Worm (Caenorhabditis elegans): ENCODE measurements around the gene F57E7.4.

Gene F57E7.4

DNA sequence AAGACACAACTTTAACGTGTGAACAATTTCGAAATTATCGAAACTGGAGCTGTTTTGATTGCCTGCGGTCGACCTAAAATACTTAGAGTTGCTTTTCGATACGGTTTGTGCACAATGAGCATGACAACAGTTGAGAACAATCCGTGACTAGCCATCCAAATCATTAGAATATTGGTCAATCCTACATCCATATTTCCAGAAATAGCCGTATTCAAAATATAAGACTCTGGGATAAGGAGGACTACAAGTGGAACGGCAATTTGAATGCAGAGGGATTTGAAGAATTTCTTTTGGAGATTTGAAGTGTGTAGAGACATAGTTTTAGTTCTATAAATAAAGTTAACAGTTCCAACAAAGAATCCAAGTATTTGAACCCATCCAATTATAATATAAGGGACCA is 21.4 kb downstream of the F57E7.4 start:
- TF ChIP-seq ham-2 (GFP tag; optimal IDR thresholded peaks at IDR 0.05) (no peak), sem-2 (GFP tag; optimal IDR thresholded peaks at IDR 0.05) (no peak), sptf-1 (tag; optimal IDR thresholded peaks at IDR 0.05) (no peak), blmp-1 (tag; optimal IDR thresholded peaks at IDR 0.05) (no peak), nhr-12 (tag; optimal IDR thresholded peaks at IDR 0.05) (no peak), zip-8 (tag; optimal IDR thresholded peaks at IDR 0.05) (no peak), lin-32 (GFP tag; optimal IDR thresholded peaks at IDR 0.05) (no peak), nhr-76 (tag; optimal IDR thresholded peaks at IDR 0.05) (no peak), ceh-43 (GFP tag; optimal IDR thresholded peaks at IDR 0.05) (no peak), drap-1 (GFP tag; optimal IDR thresholded peaks at IDR 0.05) (no peak), hlh-1 (tag; optimal IDR thresholded peaks at IDR 0.05) (no peak), nhr-237 (tag; optimal IDR thresholded peaks at IDR 0.05) (no peak), cnd-1 (tag; optimal IDR thresholded peaks at IDR 0.05) (no peak), ces-1 (GFP tag; optimal IDR thresholded peaks at IDR 0.05) (no peak), flh-1 (GFP tag; optimal IDR thresholded peaks at IDR 0.05) (no peak), pha-4 (tag; optimal IDR thresholded peaks at IDR 0.05) (no peak), unc-62 (GFP tag; optimal IDR thresholded peaks at IDR 0.05) (no peak)

DNA sequence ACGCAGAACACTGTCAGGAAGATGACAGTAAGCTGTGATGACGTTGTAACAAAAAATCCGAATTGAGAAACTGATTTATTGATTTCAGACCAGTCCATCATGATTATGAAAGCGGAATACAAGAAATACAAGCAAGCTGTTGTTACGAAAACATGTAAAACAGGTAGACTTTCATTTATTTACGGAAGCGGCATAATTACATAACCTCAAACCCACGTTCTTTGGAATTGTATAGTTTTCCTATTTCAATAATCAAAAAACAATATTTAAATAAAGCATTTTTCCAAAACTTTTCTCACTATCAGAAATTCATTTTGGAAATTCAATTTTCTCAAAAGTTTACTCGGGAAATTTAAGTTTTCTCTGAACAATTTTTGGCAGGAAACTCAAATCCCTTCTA is 22.1 kb downstream of the F57E7.4 start, which contains the start of gene str-15:
Gene str-15, minus strand, starts transcription at position 101 of the 400 bp plus-strand sequence.
- TF ChIP-seq unc-39 (tag; optimal IDR thresholded peaks at IDR 0.05) (no peak), nhr-2 (tag; optimal IDR thresholded peaks at IDR 0.05) (no peak), unc-120 (tag; optimal IDR thresholded peaks at IDR 0.05; ENCODE audit: poor library complexity, severe bottlenecking) (no peak), nhr-12 (tag; optimal IDR thresholded peaks at IDR 0.05) (no peak), hlh-1 (tag; optimal IDR thresholded peaks at IDR 0.05) (no peak), sem-2 (GFP tag; optimal IDR thresholded peaks at IDR 0.05) (no peak), ceh-83 (GFP tag; optimal IDR thresholded peaks at IDR 0.05) (no peak), mab-5 (tag; optimal IDR thresholded peaks at IDR 0.05) (no peak), ham-2 (GFP tag; optimal IDR thresholded peaks at IDR 0.05) (no peak), ceh-39 (tag; optimal IDR thresholded peaks at IDR 0.05) (no peak), elt-1 (tag; optimal IDR thresholded peaks at IDR 0.05; ENCODE audit: borderline replicate concordance, insufficient read depth) (no peak), tbx-8 (GFP tag; optimal IDR thresholded peaks at IDR 0.05) (no peak), nhr-28 (tag; optimal IDR thresholded peaks at IDR 0.05) (no peak), ceh-43 (GFP tag; optimal IDR thresholded peaks at IDR 0.05) (no peak), blmp-1 (tag; optimal IDR thresholded peaks at IDR 0.05) (no peak), sptf-1 (tag; optimal IDR thresholded peaks at IDR 0.05) (no peak), cnd-1 (tag; optimal IDR thresholded peaks at IDR 0.05) (no peak), mep-1 (tag; optimal IDR thresholded peaks at IDR 0.05) (no peak), nhr-237 (tag; optimal IDR thresholded peaks at IDR 0.05) (no peak)

DNA sequence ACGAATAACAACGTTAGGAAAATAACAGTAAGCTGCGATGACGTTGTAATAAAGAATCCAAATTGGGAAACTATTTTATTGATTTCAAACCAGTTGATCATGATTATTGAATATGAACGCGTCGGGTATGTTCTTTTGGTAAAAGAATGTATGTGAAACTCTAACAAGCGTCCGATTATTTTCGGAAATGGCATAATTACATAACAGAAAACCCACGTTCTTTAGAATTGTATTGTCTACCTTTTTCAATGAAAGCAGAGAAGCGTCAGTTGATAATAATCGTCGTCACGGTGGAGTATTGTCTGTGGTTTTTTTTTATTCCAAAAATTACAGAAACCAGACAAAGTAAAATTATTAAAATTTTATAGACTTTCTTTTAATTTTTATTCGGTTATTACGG is 25.8 kb downstream of the F57E7.4 start, which contains the start of gene str-14:
Gene str-14, minus strand, starts transcription at position 101 of the 400 bp plus-strand sequence.
- TF ChIP-seq drap-1 (GFP tag; optimal IDR thresholded peaks at IDR 0.05) (no peak), zip-8 (tag; optimal IDR thresholded peaks at IDR 0.05) (no peak), nhr-12 (tag; optimal IDR thresholded peaks at IDR 0.05) (no peak), nhr-28 (tag; optimal IDR thresholded peaks at IDR 0.05) (no peak), mab-5 (tag; optimal IDR thresholded peaks at IDR 0.05) (no peak), flh-1 (GFP tag; optimal IDR thresholded peaks at IDR 0.05) (no peak), sem-2 (GFP tag; optimal IDR thresholded peaks at IDR 0.05) (no peak), ztf-11 (tag; optimal IDR thresholded peaks at IDR 0.05) (no peak), unc-120 (tag; optimal IDR thresholded peaks at IDR 0.05; ENCODE audit: poor library complexity, severe bottlenecking) (no peak), elt-1 (tag; optimal IDR thresholded peaks at IDR 0.05; ENCODE audit: borderline replicate concordance, insufficient read depth) (no peak), ceh-83 (GFP tag; optimal IDR thresholded peaks at IDR 0.05) (no peak), snpc-4 (tag; optimal IDR thresholded peaks at IDR 0.05) (no peak), blmp-1 (tag; optimal IDR thresholded peaks at IDR 0.05) (no peak), lsy-2 (tag; optimal IDR thresholded peaks at IDR 0.05) (no peak), bed-3 (GFP tag; optimal IDR thresholded peaks at IDR 0.05) (no peak), hlh-1 (tag; optimal IDR thresholded peaks at IDR 0.05) (no peak), lin-32 (GFP tag; optimal IDR thresholded peaks at IDR 0.05) (no peak), M03D4.4 (tag; optimal IDR thresholded peaks at IDR 0.05) (no peak)

DNA sequence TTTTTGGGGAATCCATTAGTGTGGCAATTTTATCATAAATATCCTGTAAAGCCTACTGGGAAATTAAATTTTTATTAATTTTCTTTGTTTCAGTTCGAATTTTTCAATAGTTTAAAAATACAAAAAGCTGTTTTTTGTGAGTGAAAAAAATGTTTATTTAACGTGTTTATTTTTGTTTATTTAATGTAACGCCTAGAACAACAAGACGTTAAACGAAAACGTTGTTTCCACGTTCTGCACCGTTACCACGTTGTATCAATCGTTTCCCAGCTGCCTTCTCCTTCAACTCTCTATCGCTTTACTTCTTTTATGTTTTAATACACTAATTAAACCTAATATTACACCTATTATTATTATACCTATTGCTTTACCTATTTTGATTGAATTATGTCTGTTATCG is 33.1 kb downstream of the F57E7.4 start, which contains the start of gene T08G3.13:
Gene T08G3.13, plus strand, starts transcription at position 301 of the 400 bp plus-strand sequence.
- no peak for TF ChIP-seq elt-1 (tag; optimal IDR thresholded peaks at IDR 0.05; ENCODE audit: borderline replicate concordance, insufficient read depth)
- TF ChIP-seq tbx-8 (GFP tag; optimal IDR thresholded peaks at IDR 0.05) = no peak
- TF ChIP-seq ces-1 (GFP tag; optimal IDR thresholded peaks at IDR 0.05) = no peak
- no peak for TF ChIP-seq lin-13 (tag; optimal IDR thresholded peaks at IDR 0.05)
- TF ChIP-seq blmp-1 (tag; optimal IDR thresholded peaks at IDR 0.05) = no peak
- no peak for TF ChIP-seq mab-5 (tag; optimal IDR thresholded peaks at IDR 0.05)
- no peak for TF ChIP-seq mep-1 (tag; optimal IDR thresholded peaks at IDR 0.05)
- no peak for TF ChIP-seq ztf-11 (tag; optimal IDR thresholded peaks at IDR 0.05)
- TF ChIP-seq ham-2 (GFP tag; optimal IDR thresholded peaks at IDR 0.05) = no peak
- no peak for TF ChIP-seq mls-2 (tag; optimal IDR thresholded peaks at IDR 0.05)
- TF ChIP-seq hlh-1 (tag; optimal IDR thresholded peaks at IDR 0.05) = no peak
- no peak for TF ChIP-seq zip-8 (tag; optimal IDR thresholded peaks at IDR 0.05)
- no peak for TF ChIP-seq drap-1 (GFP tag; optimal IDR thresholded peaks at IDR 0.05)
- no peak for TF ChIP-seq elt-3 (tag; optimal IDR thresholded peaks at IDR 0.05)
- TF ChIP-seq snpc-4 (tag; optimal IDR thresholded peaks at IDR 0.05) = no peak
- no peak for TF ChIP-seq cnd-1 (tag; optimal IDR thresholded peaks at IDR 0.05)
- no peak for TF ChIP-seq lin-32 (GFP tag; optimal IDR thresholded peaks at IDR 0.05)
- TF ChIP-seq unc-39 (tag; optimal IDR thresholded peaks at IDR 0.05) = no peak
- TF ChIP-seq sptf-1 (tag; optimal IDR thresholded peaks at IDR 0.05) = no peak
- TF ChIP-seq unc-62 (GFP tag; optimal IDR thresholded peaks at IDR 0.05) = no peak

Data from whole organism, mixed stage, embryonic.